Worm (Caenorhabditis elegans) whole organism, midembryonic: Measurements from ENCODE around the gene csn-3.

Source experiments
- T22C8.4 ChIP-seq: fragments of 200-800 bp; sonication (Bioruptor generic); IDR thresholded peaks from 2 replicates; pipeline ENCODE4 v1.3.6; 2022; ENCODE audit warnings: missing genetic modification characterization, missing compliant biosample characterization
- cog-1 ChIP-seq: sonication (generic microtip); optimal IDR thresholded peaks from 2 replicates; lab custom pipeline; 2016; ENCODE audit warnings: missing genetic modification characterization, missing compliant biosample characterization
- flt-1 ChIP-seq: fragments of 200-800 bp; sonication (Bioruptor generic); IDR thresholded peaks from 2 replicates; pipeline ENCODE4 v1.3.6; 2022; ENCODE audit warnings: missing genetic modification characterization, missing compliant biosample characterization
- klf-2 ChIP-seq: fragments of 200-800 bp; sonication (Bioruptor generic); conservative IDR thresholded peaks from 2 replicates; pipeline ENCODE4 v1.3.6; 2022; ENCODE audit warnings: missing genetic modification reagents, missing genetic modification characterization, missing compliant biosample characterization
- med-1 ChIP-seq: sonication (generic microtip); optimal IDR thresholded peaks from 2 replicates; lab custom pipeline; 2017; ENCODE audit warnings: missing genetic modification characterization, mild to moderate bottlenecking, missing compliant biosample characterization, antibody characterized with exemption, missing genetic modification reagents; ENCODE audit not compliant: insufficient read depth
- ref-1 ChIP-seq: fragments of 200-800 bp; sonication (Bioruptor generic); conservative IDR thresholded peaks from 2 replicates; pipeline ENCODE4 v1.3.6; 2022; ENCODE audit warnings: missing genetic modification reagents, missing genetic modification characterization, missing compliant biosample characterization
- tab-1 ChIP-seq: fragments of 200-800 bp; sonication (Bioruptor generic); IDR thresholded peaks from 2 replicates; pipeline ENCODE4 v1.3.6; 2022; ENCODE audit warnings: missing genetic modification characterization, missing compliant biosample characterization
- ztf-23 ChIP-seq: fragments of 200-800 bp; sonication (Bioruptor generic); IDR thresholded peaks from 2 replicates; pipeline ENCODE4 v1.3.6; 2022; ENCODE audit warnings: missing genetic modification reagents, missing genetic modification characterization, missing compliant biosample characterization
- ztf-29 ChIP-seq: fragments of 200-800 bp; sonication (Bioruptor generic); IDR thresholded peaks from 2 replicates; pipeline ENCODE4 v1.3.6; 2022; ENCODE audit warnings: missing genetic modification reagents, missing genetic modification characterization, missing compliant biosample characterization

csn-3 gene

ce11 chrIV:175698-176097 is 18.8 kb upstream of the csn-3 start:
- TF ChIP-seq klf-2 = no peak
- TF ChIP-seq ztf-23 = 0 out of 2 replicates have a peak, but pooled peaks have one; percentile 31
- TF ChIP-seq med-1 = no peak
- TF ChIP-seq tab-1 = peak; percentile 69
- TF ChIP-seq cog-1 (tag; lab: Kevin White, UChicago) = no peak
- no peak; the same call in 1 of the 2 replicates for TF ChIP-seq ztf-29 (GFP tag; lab: Robert Waterston, UW)
- no peak for TF ChIP-seq ref-1 (GFP tag; lab: Robert Waterston, UW)
- no peak for TF ChIP-seq T22C8.4 (GFP tag; lab: Robert Waterston, UW)
- TF ChIP-seq flt-1 (GFP tag; lab: Robert Waterston, UW) = peak; percentile 40; the same call in 1 of the 2 replicates

ce11 chrIV:177487-177886 is 17.1 kb upstream of the csn-3 start:
- no peak for TF ChIP-seq T22C8.4 (GFP tag; lab: Robert Waterston, UW)
- no peak for TF ChIP-seq cog-1 (tag; lab: Kevin White, UChicago)
- no peak for TF ChIP-seq flt-1 (GFP tag; lab: Robert Waterston, UW)
- no peak for TF ChIP-seq ztf-23
- no peak for TF ChIP-seq ref-1 (GFP tag; lab: Robert Waterston, UW)

- TF ChIP-seq cog-1 (tag; lab: Kevin White, UChicago) = no peak
- no peak for TF ChIP-seq med-1
- TF ChIP-seq ref-1 (GFP tag; lab: Robert Waterston, UW) = no peak
- TF ChIP-seq ztf-23 = no peak
- peak; percentile 12; the same call in 1 of the 2 replicates for TF ChIP-seq flt-1 (GFP tag; lab: Robert Waterston, UW)
Observed at ce11 chrIV:178696-179095, 15.8 kb upstream of the csn-3 start, which contains the start of gene tcl-2. Gene tcl-2, plus strand, starts transcription at chrIV:179083.

ce11 chrIV:179700-180099 is 14.8 kb upstream of the csn-3 start:
- TF ChIP-seq T22C8.4 (GFP tag; lab: Robert Waterston, UW) (no peak), ztf-23 (no peak), flt-1 (GFP tag; lab: Robert Waterston, UW) (no peak), tab-1 (no peak), ref-1 (GFP tag; lab: Robert Waterston, UW) (no peak), klf-2 (no peak), med-1 (no peak), ztf-29 (GFP tag; lab: Robert Waterston, UW) (no peak), cog-1 (tag; lab: Kevin White, UChicago) (no peak)

- TF ChIP-seq tab-1 = no peak
- TF ChIP-seq cog-1 (tag; lab: Kevin White, UChicago) = no peak
- TF ChIP-seq flt-1 (GFP tag; lab: Robert Waterston, UW) = no peak
- no peak for TF ChIP-seq klf-2
- TF ChIP-seq med-1 = no peak
- no peak for TF ChIP-seq ztf-23
- no peak for TF ChIP-seq ztf-29 (GFP tag; lab: Robert Waterston, UW)
- TF ChIP-seq T22C8.4 (GFP tag; lab: Robert Waterston, UW) = no peak
- no peak for TF ChIP-seq ref-1 (GFP tag; lab: Robert Waterston, UW)
Observed at ce11 chrIV:183519-183918, 11.0 kb upstream of the csn-3 start.

- TF ChIP-seq klf-2 (no peak), T22C8.4 (GFP tag; lab: Robert Waterston, UW) (no peak), ref-1 (GFP tag; lab: Robert Waterston, UW) (no peak), med-1 (no peak), ztf-23 (no peak), ztf-29 (GFP tag; lab: Robert Waterston, UW) (no peak), cog-1 (tag; lab: Kevin White, UChicago) (no peak), tab-1 (no peak), flt-1 (GFP tag; lab: Robert Waterston, UW) (no peak)
Observed at ce11 chrIV:184184-184583, 10.4 kb upstream of the csn-3 start, which contains the start of gene pnc-1. Gene pnc-1, plus strand, starts transcription at chrIV:184484.

- no peak for TF ChIP-seq ztf-29 (GFP tag; lab: Robert Waterston, UW)
- TF ChIP-seq T22C8.4 (GFP tag; lab: Robert Waterston, UW) = no peak
- no peak for TF ChIP-seq ztf-23
- TF ChIP-seq ref-1 (GFP tag; lab: Robert Waterston, UW) = no peak
- TF ChIP-seq med-1 = no peak
- no peak for TF ChIP-seq flt-1 (GFP tag; lab: Robert Waterston, UW)
- TF ChIP-seq tab-1 = no peak
- no peak for TF ChIP-seq klf-2
- TF ChIP-seq cog-1 (tag; lab: Kevin White, UChicago) = no peak
Observed at ce11 chrIV:186110-186509, 8.4 kb upstream of the csn-3 start.

ce11 chrIV:187336-187735 is 7.2 kb upstream of the csn-3 start:
- TF ChIP-seq med-1 = no peak
- no peak for TF ChIP-seq tab-1
- no peak for TF ChIP-seq T22C8.4 (GFP tag; lab: Robert Waterston, UW)
- no peak for TF ChIP-seq ztf-29 (GFP tag; lab: Robert Waterston, UW)
- TF ChIP-seq flt-1 (GFP tag; lab: Robert Waterston, UW) = no peak
- no peak for TF ChIP-seq cog-1 (tag; lab: Kevin White, UChicago)
- TF ChIP-seq klf-2 = no peak
- no peak for TF ChIP-seq ztf-23
- TF ChIP-seq ref-1 (GFP tag; lab: Robert Waterston, UW) = no peak

ce11 chrIV:189087-189486 is 5.5 kb upstream of the csn-3 start:
- TF ChIP-seq ztf-29 (GFP tag; lab: Robert Waterston, UW) = no peak
- TF ChIP-seq ztf-23 = no peak
- TF ChIP-seq klf-2 = no peak
- no peak for TF ChIP-seq ref-1 (GFP tag; lab: Robert Waterston, UW)
- no peak for TF ChIP-seq cog-1 (tag; lab: Kevin White, UChicago)
- TF ChIP-seq med-1 = no peak
- TF ChIP-seq T22C8.4 (GFP tag; lab: Robert Waterston, UW) = no peak
- no peak for TF ChIP-seq tab-1
- no peak for TF ChIP-seq flt-1 (GFP tag; lab: Robert Waterston, UW)

- TF ChIP-seq ref-1 (GFP tag; lab: Robert Waterston, UW) = no peak
- TF ChIP-seq flt-1 (GFP tag; lab: Robert Waterston, UW) = peak; percentile 84
- TF ChIP-seq ztf-23 = peak; percentile 70; the same call in 1 of the 2 replicates
- TF ChIP-seq cog-1 (tag; lab: Kevin White, UChicago) = peak; percentile 74
Observed at ce11 chrIV:192046-192445, 2.5 kb upstream of the csn-3 start, which contains the start of gene Y38C1AA.12. Gene Y38C1AA.12, plus strand, starts transcription at chrIV:192256.
